Worm (Caenorhabditis elegans) whole organism, young adult: ENCODE results near the gene F56D6.13.

Experiments used
- B0261.1 ChIP-seq: sonication (generic microtip); optimal IDR thresholded peaks from 2 replicates; lab custom pipeline; 2016; ENCODE audit warnings: mild to moderate bottlenecking, missing genetic modification characterization, moderate library complexity, missing compliant biosample characterization
- D2030.7 ChIP-seq: fragments of 200-800 bp; sonication (Bioruptor generic); IDR thresholded peaks from 2 replicates; pipeline ENCODE4 v1.3.6; 2022; ENCODE audit warnings: missing genetic modification reagents, missing genetic modification characterization, missing compliant biosample characterization
- F55B11.4 ChIP-seq: sonication (generic microtip); optimal IDR thresholded peaks from 2 replicates; lab custom pipeline; 2016; ENCODE audit warnings: missing compliant biosample characterization, missing genetic modification characterization, borderline replicate concordance; ENCODE audit not compliant: insufficient read depth
- F57A8.1 ChIP-seq: fragments of 200-800 bp; sonication (Bioruptor generic); optimal IDR thresholded peaks from 2 replicates; lab custom pipeline; 2018; ENCODE audit warnings: mild to moderate bottlenecking, missing genetic modification characterization, moderate library complexity, missing compliant biosample characterization
- T07F8.4 ChIP-seq: sonication (generic microtip); optimal IDR thresholded peaks from 2 replicates; lab custom pipeline; 2016; ENCODE audit warnings: mild to moderate bottlenecking, missing genetic modification characterization, moderate library complexity, missing compliant biosample characterization
- Y53F4B.3 ChIP-seq: fragments of 200-800 bp; sonication (Bioruptor generic); IDR thresholded peaks from 2 replicates; pipeline ENCODE4 v1.3.6; 2022; ENCODE audit warnings: missing genetic modification reagents, missing genetic modification characterization, missing compliant biosample characterization
- Y56A3A.18 ChIP-seq: fragments of 200-800 bp; sonication (Bioruptor generic); IDR thresholded peaks from 2 replicates; pipeline ENCODE4 v1.3.6; 2022; ENCODE audit warnings: missing genetic modification reagents, missing genetic modification characterization, missing compliant biosample characterization
- akir-1 ChIP-seq: fragments of 200-800 bp; sonication (Bioruptor generic); optimal IDR thresholded peaks from 2 replicates; lab custom pipeline; 2018; ENCODE audit warnings: mild to moderate bottlenecking, missing genetic modification characterization, moderate library complexity, missing compliant biosample characterization
- aptf-3 ChIP-seq: fragments of 200-800 bp; sonication (Bioruptor generic); IDR thresholded peaks from 2 replicates; pipeline ENCODE4 v1.3.6; 2022; ENCODE audit warnings: missing genetic modification characterization, missing compliant biosample characterization
- attf-5 ChIP-seq: fragments of 200-800 bp; sonication (Bioruptor generic); optimal IDR thresholded peaks from 2 replicates; lab custom pipeline; 2018; ENCODE audit warnings: mild to moderate bottlenecking, missing genetic modification characterization, missing compliant biosample characterization
- bed-2 ChIP-seq: fragments of 200-800 bp; sonication (Bioruptor generic); IDR thresholded peaks from 2 replicates; pipeline ENCODE4 v1.3.6; 2022; ENCODE audit warnings: missing genetic modification reagents, missing genetic modification characterization, missing compliant biosample characterization
- cebp-1 ChIP-seq, 2 experiments: fragments of 200-800 bp in 1 of 2; sonication (Bioruptor generic) in 1 of 2; sonication (generic microtip) in 1 of 2; IDR thresholded peaks in 1 of 2; optimal IDR thresholded peaks in 1 of 2; 2 replicates each; pipeline versions ENCODE4 v1.3.6 to Lab custom; 2017 to 2022; ENCODE audit warnings: missing compliant biosample characterization in 2 of 2, missing genetic modification characterization in 2 of 2, mild to moderate bottlenecking in 1 of 2, missing genetic modification reagents in 1 of 2, moderate library complexity in 1 of 2
- cebp-2 ChIP-seq: fragments of 200-800 bp; sonication (Bioruptor generic); IDR thresholded peaks from 2 replicates; pipeline ENCODE4 v1.3.6; 2022; ENCODE audit warnings: missing genetic modification characterization, missing compliant biosample characterization
- ceh-40 ChIP-seq: fragments of 200-800 bp; sonication (Bioruptor generic); IDR thresholded peaks from 2 replicates; pipeline ENCODE4 v1.3.6; 2022; ENCODE audit warnings: missing genetic modification characterization, missing compliant biosample characterization
- dox-1 ChIP-seq: fragments of 200-800 bp; sonication (Bioruptor generic); IDR thresholded peaks from 2 replicates; pipeline ENCODE4 v1.3.6; 2022; ENCODE audit warnings: missing genetic modification reagents, missing genetic modification characterization, missing compliant biosample characterization
- dpl-1 ChIP-seq: fragments of 150-350 bp; optimal IDR thresholded peaks from 2 replicates; lab custom pipeline; 2014; ENCODE audit warnings: missing biosample characterization, missing genetic modification reagents, missing genetic modification characterization
- egrh-3 ChIP-seq: fragments of 200-800 bp; sonication (Bioruptor generic); IDR thresholded peaks from 2 replicates; pipeline ENCODE4 v1.3.6; 2022; ENCODE audit warnings: missing genetic modification reagents, missing genetic modification characterization, missing compliant biosample characterization
- ets-4 ChIP-seq: fragments of 200-800 bp; sonication (Bioruptor generic); optimal IDR thresholded peaks from 2 replicates; lab custom pipeline; 2018; ENCODE audit warnings: mild to moderate bottlenecking, missing genetic modification characterization, missing compliant biosample characterization
- fkh-3 ChIP-seq: sonication (generic microtip); optimal IDR thresholded peaks from 2 replicates; lab custom pipeline; 2016; ENCODE audit warnings: mild to moderate bottlenecking, missing genetic modification characterization, missing compliant biosample characterization
- hmg-1.2 ChIP-seq: fragments of 200-800 bp; sonication (Bioruptor generic); IDR thresholded peaks from 2 replicates; pipeline ENCODE4 v1.3.6; 2022; ENCODE audit warnings: missing genetic modification reagents, missing genetic modification characterization, missing compliant biosample characterization
- hsf-1 ChIP-seq: fragments of 200-800 bp; sonication (Bioruptor generic); IDR thresholded peaks from 2 replicates; pipeline ENCODE4 v1.3.6; 2022; ENCODE audit warnings: missing genetic modification reagents, missing genetic modification characterization, missing compliant biosample characterization
- lsl-1 ChIP-seq: fragments of 200-800 bp; sonication (Bioruptor generic); optimal IDR thresholded peaks from 2 replicates; lab custom pipeline; 2018; ENCODE audit warnings: mild to moderate bottlenecking, missing genetic modification characterization, moderate library complexity, missing compliant biosample characterization
- madf-10 ChIP-seq: sonication (generic microtip); optimal IDR thresholded peaks from 2 replicates; lab custom pipeline; 2016; ENCODE audit warnings: mild to moderate bottlenecking, missing genetic modification characterization, missing compliant biosample characterization
- madf-8 ChIP-seq: fragments of 200-800 bp; sonication (Bioruptor generic); conservative IDR thresholded peaks from 2 replicates; pipeline ENCODE4 v1.3.6; 2022; ENCODE audit warnings: missing genetic modification reagents, missing genetic modification characterization, missing compliant biosample characterization
- nhr-120 ChIP-seq: fragments of 200-800 bp; sonication (Bioruptor generic); IDR thresholded peaks from 2 replicates; pipeline ENCODE4 v1.3.6; 2022; ENCODE audit warnings: missing genetic modification characterization, missing compliant biosample characterization
- nhr-179 ChIP-seq: sonication (generic microtip); optimal IDR thresholded peaks from 2 replicates; lab custom pipeline; 2016; ENCODE audit warnings: mild to moderate bottlenecking, missing genetic modification characterization, missing compliant biosample characterization
- nhr-80 ChIP-seq: sonication (generic microtip); optimal IDR thresholded peaks from 2 replicates; lab custom pipeline; 2016; ENCODE audit warnings: missing genetic modification characterization, missing compliant biosample characterization
- snpc-1.3 ChIP-seq: sonication (generic microtip); optimal IDR thresholded peaks from 2 replicates; lab custom pipeline; 2017; ENCODE audit warnings: missing genetic modification characterization, mild to moderate bottlenecking, missing compliant biosample characterization, antibody characterized with exemption, moderate library complexity, missing genotype, missing genetic modification reagents; ENCODE audit not compliant: insufficient read depth
- snpc-4 ChIP-seq, 5 experiments: fragments of 150-350 bp in 1 of 5; sonication (generic microtip) in 4 of 5; optimal IDR thresholded peaks; 2 replicates each; lab custom pipeline; 2014 to 2018; ENCODE audit warnings: missing genetic modification characterization in 5 of 5, missing biosample characterization in 3 of 5, antibody characterized with exemption in 2 of 5, mild to moderate bottlenecking in 2 of 5, missing compliant biosample characterization in 2 of 5, missing genotype in 2 of 5, moderate library complexity in 2 of 5, missing genetic modification reagents in 1 of 5
- somi-1 ChIP-seq: fragments of 200-800 bp; sonication (Bioruptor generic); optimal IDR thresholded peaks from 2 replicates; lab custom pipeline; 2018; ENCODE audit warnings: mild to moderate bottlenecking, missing genetic modification characterization, missing compliant biosample characterization
- tbp1 ChIP-seq: fragments of 200-800 bp; sonication (Bioruptor generic); optimal IDR thresholded peaks from 2 replicates; lab custom pipeline; 2018; ENCODE audit warnings: mild to moderate bottlenecking, missing genetic modification characterization, missing compliant biosample characterization
- tlf-1 ChIP-seq: fragments of 200-800 bp; sonication (Bioruptor generic); optimal IDR thresholded peaks from 2 replicates; lab custom pipeline; 2018; ENCODE audit warnings: mild to moderate bottlenecking, missing genetic modification characterization, missing compliant biosample characterization
- xnd-1 ChIP-seq: sonication (generic microtip); optimal IDR thresholded peaks from 2 replicates; lab custom pipeline; 2016; ENCODE audit warnings: missing genotype, missing genetic modification reagents, missing genetic modification characterization, missing compliant biosample characterization
- zfh-2 ChIP-seq: fragments of 200-800 bp; sonication (Bioruptor generic); conservative IDR thresholded peaks from 2 replicates; pipeline ENCODE4 v1.3.6; 2022; ENCODE audit warnings: missing genetic modification reagents, missing genetic modification characterization, missing compliant biosample characterization
- zim-3 ChIP-seq: sonication (generic microtip); optimal IDR thresholded peaks from 2 replicates; lab custom pipeline; 2017; ENCODE audit warnings: mild to moderate bottlenecking, missing genetic modification characterization, moderate library complexity, missing compliant biosample characterization
- ztf-18 ChIP-seq: sonication (generic microtip); optimal IDR thresholded peaks from 2 replicates; lab custom pipeline; 2016; ENCODE audit warnings: missing genotype, mild to moderate bottlenecking, missing genetic modification characterization, missing compliant biosample characterization
- ztf-22 ChIP-seq: fragments of 200-800 bp; sonication (Bioruptor generic); optimal IDR thresholded peaks from 2 replicates; lab custom pipeline; 2018; ENCODE audit warnings: mild to moderate bottlenecking, missing genetic modification characterization, moderate library complexity, missing compliant biosample characterization
- ztf-3 ChIP-seq: fragments of 200-800 bp; sonication (Bioruptor generic); optimal IDR thresholded peaks from 2 replicates; lab custom pipeline; 2018; ENCODE audit warnings: mild to moderate bottlenecking, missing genetic modification characterization, missing compliant biosample characterization

Gene F56D6.13

DNA sequence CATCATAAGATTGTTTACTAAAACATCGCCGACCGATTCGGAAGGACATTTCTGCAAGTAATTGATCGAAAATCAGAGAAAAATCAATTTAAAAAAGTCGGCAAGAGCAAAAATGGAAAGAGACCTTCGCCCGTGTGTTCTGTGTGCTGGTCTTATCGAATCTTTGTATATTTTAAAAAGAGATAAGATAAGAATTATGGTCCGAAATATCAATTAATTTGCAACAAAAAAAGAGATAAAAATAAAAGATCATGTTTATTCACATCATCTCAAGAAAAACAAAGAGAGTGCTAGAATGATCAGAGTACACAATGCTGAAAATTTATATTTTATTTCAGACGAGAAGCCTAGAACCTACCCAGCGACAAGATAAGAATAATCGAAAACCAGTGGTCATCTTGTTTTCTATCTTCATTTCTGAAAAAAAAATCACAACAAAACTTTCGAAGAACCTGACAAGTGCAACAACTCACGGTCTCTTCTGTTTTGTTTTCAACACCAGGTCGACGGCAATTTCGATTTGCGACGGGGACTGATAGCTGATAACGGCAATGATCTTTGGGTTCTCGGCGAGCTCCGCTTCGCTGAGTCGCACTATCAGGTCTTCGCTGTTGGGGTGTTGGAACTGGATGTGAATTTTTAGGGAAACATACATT lies 30.8 kb upstream of the F56D6.13 start, which contains the start of gene F37C4.6:
TSS of gene F37C4.6 (minus strand) at position 51 of the 656 bp plus-strand sequence.
- TF ChIP-seq F57A8.1 (GFP tag; lab: Kevin White, UChicago) (no peak), nhr-80 (tag; lab: Kevin White, UChicago) (peak; percentile 76), Y56A3A.18 (GFP tag; lab: Robert Waterston, UW) (no peak), tbp1 (no peak)

- TF ChIP-seq madf-10 (tag; lab: Kevin White, UChicago) = no peak
- TF ChIP-seq, all 124 proteins: peak for 0
Measured at ce11 chrIV:3881119-3881518, 28.1 kb upstream of the F56D6.13 start, which contains the start of the genes F37C4.8 and oac-23. Gene F37C4.8, minus strand, starts transcription at chrIV:3881219. Gene oac-23, plus strand, starts transcription at chrIV:3881441.

ce11 chrIV:3885369-3885768 lies 23.8 kb upstream of the F56D6.13 start, which contains the start of gene oac-22:
Gene oac-22, plus strand, starts transcription at chrIV:3885669.
- TF ChIP-seq ceh-40 (GFP tag; lab: Robert Waterston, UW) (no peak), zfh-2 (GFP tag; lab: Robert Waterston, UW) (no peak), snpc-1.3 (tag; lab: Kevin White, UChicago) (no peak), dox-1 (GFP tag; lab: Robert Waterston, UW) (no peak), attf-5 (GFP tag; lab: Kevin White, UChicago) (no peak), nhr-179 (no peak), somi-1 (GFP tag; lab: Kevin White, UChicago) (no peak), ets-4 (GFP tag; lab: Kevin White, UChicago) (no peak), Y56A3A.18 (GFP tag; lab: Robert Waterston, UW) (no peak), tbp1 (no peak), lsl-1 (GFP tag; lab: Kevin White, UChicago) (no peak), cebp-1 (GFP tag; IDR thresholded peaks at IDR 0.05; lab: Robert Waterston, UW) (no peak), cebp-1 (tag; optimal IDR thresholded peaks at IDR 0.05; lab: Kevin White, UChicago) (no peak), ztf-18 (tag; lab: Kevin White, UChicago) (no peak), dpl-1 (no peak), xnd-1 (tag; lab: Kevin White, UChicago) (no peak), Y53F4B.3 (GFP tag; lab: Robert Waterston, UW) (no peak), ztf-3 (GFP tag; lab: Kevin White, UChicago) (no peak)

- TF ChIP-seq zim-3 (tag; lab: Kevin White, UChicago) (no peak), xnd-1 (tag; lab: Kevin White, UChicago) (no peak), aptf-3 (GFP tag; lab: Robert Waterston, UW) (no peak), hmg-1.2 (GFP tag; lab: Robert Waterston, UW) (no peak), T07F8.4 (tag; lab: Kevin White, UChicago) (no peak), attf-5 (GFP tag; lab: Kevin White, UChicago) (no peak), bed-2 (GFP tag; lab: Robert Waterston, UW) (no peak), snpc-4 (GFP tag; optimal IDR thresholded peaks at IDR 0.05; lab: Kevin White, UChicago) (no peak), snpc-4 (tag; optimal IDR thresholded peaks at IDR 0.05; lab: Kevin White, UChicago) (no peak), D2030.7 (GFP tag; lab: Robert Waterston, UW) (no peak), zfh-2 (GFP tag; lab: Robert Waterston, UW) (no peak)
Measured at ce11 chrIV:3888963-3889362, 20.3 kb upstream of the F56D6.13 start, which contains the start of gene oac-21. Gene oac-21, plus strand, starts transcription at chrIV:3889263.

DNA sequence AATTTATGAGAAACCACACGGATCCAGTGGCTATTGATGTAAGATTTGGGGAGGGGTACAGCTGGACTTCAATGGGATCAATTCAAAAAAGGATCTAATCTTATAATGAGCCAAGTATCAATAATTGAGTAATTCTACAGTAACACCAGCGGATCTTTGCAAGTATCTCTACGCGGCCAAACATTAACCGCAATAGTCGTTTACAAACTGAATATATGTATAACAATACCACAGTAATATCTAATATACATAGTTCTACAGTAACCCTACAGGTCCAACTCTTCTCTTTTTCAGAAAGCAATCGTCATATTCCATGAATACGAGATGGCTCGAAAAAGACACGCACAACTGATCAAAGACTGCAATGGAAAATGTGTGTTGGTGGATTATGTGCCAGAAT lies 17.2 kb upstream of the F56D6.13 start, which contains the start of gene F56D6.9:
TSS of gene F56D6.9 (plus strand) at position 301 of the 400 bp plus-strand sequence.
- TF ChIP-seq aptf-3 (GFP tag; lab: Robert Waterston, UW) (no peak), F55B11.4 (tag; lab: Kevin White, UChicago) (no peak), cebp-2 (no peak), hsf-1 (no peak), hmg-1.2 (GFP tag; lab: Robert Waterston, UW) (no peak), B0261.1 (no peak), ztf-22 (no peak), Y56A3A.18 (GFP tag; lab: Robert Waterston, UW) (no peak), fkh-3 (tag; lab: Kevin White, UChicago) (no peak), nhr-80 (tag; lab: Kevin White, UChicago) (no peak), akir-1 (GFP tag; lab: Kevin White, UChicago) (no peak), madf-8 (GFP tag; lab: Robert Waterston, UW) (no peak), egrh-3 (no peak), tlf-1 (no peak), nhr-120 (GFP tag; lab: Robert Waterston, UW) (no peak)
